Worm (Caenorhabditis elegans) whole organism, early embryonic: ENCODE data around the gene Y43F8C.16.

Source experiments
- B0310.2 ChIP-seq: sonication (generic microtip); optimal IDR thresholded peaks from 2 replicates; lab custom pipeline; 2016; ENCODE audit warnings: mild to moderate bottlenecking, missing genetic modification characterization, missing compliant biosample characterization
- F13C5.2 ChIP-seq: sonication (generic microtip); optimal IDR thresholded peaks from 2 replicates; lab custom pipeline; 2017; ENCODE audit warnings: mild to moderate bottlenecking, missing genetic modification characterization, inconsistent platforms, missing compliant biosample characterization
- aly-1 ChIP-seq: sonication (generic microtip); optimal IDR thresholded peaks from 2 replicates; lab custom pipeline; 2016; ENCODE audit warnings: missing genetic modification characterization, missing compliant biosample characterization
- ama-1 ChIP-seq: fragments of 150-350 bp; optimal IDR thresholded peaks from 2 replicates; lab custom pipeline; 2014
- ceh-13 ChIP-seq: fragments of 200-800 bp; sonication (Bioruptor generic); optimal IDR thresholded peaks from 2 replicates; lab custom pipeline; 2018; ENCODE audit warnings: mild to moderate bottlenecking, missing genetic modification characterization, missing compliant biosample characterization
- ceh-36 ChIP-seq: sonication (generic microtip); optimal IDR thresholded peaks from 2 replicates; lab custom pipeline; 2016; ENCODE audit warnings: missing genetic modification characterization, inconsistent platforms, missing compliant biosample characterization
- ets-7 ChIP-seq: sonication (generic microtip); optimal IDR thresholded peaks from 2 replicates; lab custom pipeline; 2016; ENCODE audit warnings: missing genotype, missing genetic modification characterization, missing compliant biosample characterization
- flt-1 ChIP-seq: fragments of 200-800 bp; sonication (Bioruptor generic); IDR thresholded peaks from 2 replicates; pipeline ENCODE4 v1.3.6; 2022; ENCODE audit warnings: missing genetic modification characterization, missing compliant biosample characterization
- hmbx-1 ChIP-seq: sonication (generic microtip); optimal IDR thresholded peaks from 2 replicates; lab custom pipeline; 2016; ENCODE audit warnings: mild to moderate bottlenecking, missing genetic modification characterization, missing compliant biosample characterization
- hmg-4 ChIP-seq: fragments of 200-800 bp; sonication (Bioruptor generic); optimal IDR thresholded peaks from 2 replicates; lab custom pipeline; 2018; ENCODE audit warnings: mild to moderate bottlenecking, missing genetic modification characterization, missing compliant biosample characterization
- hnd-1 ChIP-seq: sonication (generic microtip); optimal IDR thresholded peaks from 2 replicates; lab custom pipeline; 2016; ENCODE audit warnings: missing genetic modification characterization, missing compliant biosample characterization
- pes-1 ChIP-seq: fragments of 200-800 bp; sonication (Bioruptor generic); IDR thresholded peaks from 2 replicates; pipeline ENCODE4 v1.3.6; 2022; ENCODE audit warnings: missing genetic modification reagents, missing genetic modification characterization, missing compliant biosample characterization
- scrt-1 ChIP-seq: fragments of 200-800 bp; sonication (Bioruptor generic); IDR thresholded peaks from 2 replicates; pipeline ENCODE4 v1.3.6; 2022; ENCODE audit warnings: missing genetic modification characterization, missing compliant biosample characterization
- sea-1 ChIP-seq: fragments of 200-800 bp; sonication (Bioruptor generic); conservative IDR thresholded peaks from 2 replicates; pipeline ENCODE4 v1.3.6; 2022; ENCODE audit warnings: missing genetic modification characterization, missing compliant biosample characterization
- tbx-11 ChIP-seq: fragments of 200-800 bp; sonication (Bioruptor generic); IDR thresholded peaks from 2 replicates; pipeline ENCODE4 v1.3.6; 2022; ENCODE audit warnings: missing genetic modification characterization, missing compliant biosample characterization
- tbx-37 ChIP-seq: fragments of 200-800 bp; sonication (Bioruptor generic); conservative IDR thresholded peaks from 2 replicates; pipeline ENCODE4 v1.3.6; 2022; ENCODE audit warnings: missing genetic modification reagents, missing genetic modification characterization, missing compliant biosample characterization
- tra-4 ChIP-seq: sonication (generic microtip); optimal IDR thresholded peaks from 2 replicates; lab custom pipeline; 2017; ENCODE audit warnings: missing genetic modification characterization, missing compliant biosample characterization

The Y43F8C.16 gene

DNA sequence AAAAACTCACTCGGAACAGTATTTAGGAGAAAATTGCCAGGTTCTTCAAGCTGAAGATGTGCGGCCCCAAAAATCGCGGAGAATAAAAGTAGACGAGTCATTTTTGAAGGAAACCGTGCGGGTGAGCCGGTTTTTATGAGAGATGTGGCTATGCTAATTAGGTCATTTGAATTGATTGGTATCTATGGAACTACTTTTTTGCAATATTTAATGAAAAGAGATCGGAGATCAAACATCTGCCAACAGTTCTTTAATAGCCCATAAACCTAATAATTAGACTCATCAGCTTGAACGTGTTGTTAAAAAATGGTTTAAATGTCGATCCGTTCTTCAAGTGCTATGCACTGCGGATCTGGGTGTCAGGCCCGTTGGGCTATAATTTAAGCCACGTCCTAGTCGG, at the start of gene Y43F8C.16:
Gene Y43F8C.16, minus strand, starts transcription at position 101 of the 400 bp plus-strand sequence.
- TF ChIP-seq tbx-37 (GFP tag; lab: Robert Waterston, UW) (no peak), hnd-1 (tag; lab: Kevin White, UChicago) (no peak), hmg-4 (GFP tag; lab: Kevin White, UChicago) (no peak), tra-4 (tag; lab: Kevin White, UChicago) (no peak), ets-7 (tag; lab: Kevin White, UChicago) (no peak), sea-1 (GFP tag; lab: Robert Waterston, UW) (no peak), scrt-1 (GFP tag; lab: Robert Waterston, UW) (no peak), flt-1 (GFP tag; lab: Robert Waterston, UW) (no peak), ama-1 (lab: Kevin White, UChicago) (no peak), ceh-36 (no peak), tbx-11 (GFP tag; lab: Robert Waterston, UW) (no peak), aly-1 (tag; lab: Kevin White, UChicago) (no peak), pes-1 (no peak)

DNA sequence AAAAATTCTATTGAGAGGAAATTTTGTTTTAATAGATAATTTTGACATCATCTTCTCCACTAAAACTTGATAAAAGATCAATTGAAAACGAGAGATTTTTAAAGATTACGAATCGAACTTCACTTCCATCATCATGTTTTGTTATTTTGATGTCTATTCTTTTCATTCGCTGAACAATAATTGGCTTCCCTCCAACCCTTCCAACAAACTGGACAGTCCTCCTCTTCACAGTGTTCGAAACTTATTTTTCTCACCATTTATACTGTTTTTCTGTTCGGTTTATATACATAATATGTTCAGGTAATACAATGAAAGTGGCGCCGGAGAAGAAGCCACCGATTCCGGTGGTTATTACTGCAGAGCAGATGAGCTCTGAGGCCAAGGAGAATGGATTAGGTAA, 45.4 kb upstream of the Y43F8C.16 start, which contains the start of gene M162.5:
Gene M162.5, plus strand, starts transcription at position 301 of the 400 bp plus-strand sequence.
- TF ChIP-seq ets-7 (tag; lab: Kevin White, UChicago) (no peak), hmbx-1 (tag; lab: Kevin White, UChicago) (no peak), scrt-1 (GFP tag; lab: Robert Waterston, UW) (no peak)

DNA sequence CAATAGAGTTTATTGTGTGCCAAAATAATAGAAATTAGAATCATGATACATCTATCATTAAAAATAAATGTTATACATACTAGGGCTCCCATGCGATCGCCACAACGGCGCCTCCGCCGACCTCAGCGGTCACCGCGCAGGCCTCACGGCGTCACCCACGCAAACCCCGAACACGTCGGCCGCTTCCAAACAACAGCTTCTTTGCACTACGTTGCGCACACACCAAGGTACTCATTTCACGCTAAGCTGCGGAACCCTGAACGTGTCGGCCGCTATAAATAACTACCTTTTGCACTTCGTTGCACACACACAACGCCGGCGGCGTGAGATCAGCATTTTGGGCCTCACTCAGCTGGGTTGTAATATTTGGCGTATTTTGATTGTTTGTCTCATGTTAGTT, 44.0 kb upstream of the Y43F8C.16 start:
- TF ChIP-seq flt-1 (GFP tag; lab: Robert Waterston, UW) (no peak), ama-1 (lab: Kevin White, UChicago) (no peak), ceh-13 (GFP tag; lab: Kevin White, UChicago) (no peak), hmg-4 (GFP tag; lab: Kevin White, UChicago) (no peak), pes-1 (no peak), B0310.2 (tag; lab: Kevin White, UChicago) (no peak), tra-4 (tag; lab: Kevin White, UChicago) (no peak), tbx-11 (GFP tag; lab: Robert Waterston, UW) (no peak), ceh-36 (no peak), sea-1 (GFP tag; lab: Robert Waterston, UW) (no peak), scrt-1 (GFP tag; lab: Robert Waterston, UW) (no peak), hmbx-1 (tag; lab: Kevin White, UChicago) (no peak), tbx-37 (GFP tag; lab: Robert Waterston, UW) (no peak), hnd-1 (tag; lab: Kevin White, UChicago) (no peak), aly-1 (tag; lab: Kevin White, UChicago) (no peak), ets-7 (tag; lab: Kevin White, UChicago) (no peak), F13C5.2 (tag; lab: Kevin White, UChicago) (no peak)

DNA sequence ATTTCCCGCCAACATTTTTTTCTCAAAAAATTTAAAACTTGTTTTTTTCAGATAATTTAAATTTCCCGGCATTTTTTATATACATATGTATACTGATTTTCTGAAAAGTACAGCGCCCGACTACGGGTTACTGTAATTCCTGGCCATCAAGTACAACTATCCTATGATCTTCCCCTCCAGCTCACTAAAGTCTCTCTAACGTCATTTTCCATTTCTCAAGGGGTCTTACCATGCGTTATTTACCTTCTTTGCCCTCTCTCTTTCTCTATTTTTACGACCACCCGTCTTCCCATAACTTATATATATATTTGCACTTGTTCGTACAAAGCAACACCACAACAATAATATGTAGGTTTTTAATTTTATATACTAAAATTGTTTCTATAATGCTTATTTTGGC, 40.9 kb upstream of the Y43F8C.16 start, which contains the start of gene W04E12.9:
Gene W04E12.9, plus strand, starts transcription at position 301 of the 400 bp plus-strand sequence.
- TF ChIP-seq scrt-1 (GFP tag; lab: Robert Waterston, UW) (no peak), tbx-11 (GFP tag; lab: Robert Waterston, UW) (no peak), B0310.2 (tag; lab: Kevin White, UChicago) (no peak), flt-1 (GFP tag; lab: Robert Waterston, UW) (no peak), F13C5.2 (tag; lab: Kevin White, UChicago) (no peak), hnd-1 (tag; lab: Kevin White, UChicago) (no peak), aly-1 (tag; lab: Kevin White, UChicago) (no peak), tbx-37 (GFP tag; lab: Robert Waterston, UW) (no peak), ama-1 (lab: Kevin White, UChicago) (no peak), sea-1 (GFP tag; lab: Robert Waterston, UW) (no peak), pes-1 (no peak), ceh-36 (no peak), tra-4 (tag; lab: Kevin White, UChicago) (no peak), ets-7 (tag; lab: Kevin White, UChicago) (no peak)

DNA sequence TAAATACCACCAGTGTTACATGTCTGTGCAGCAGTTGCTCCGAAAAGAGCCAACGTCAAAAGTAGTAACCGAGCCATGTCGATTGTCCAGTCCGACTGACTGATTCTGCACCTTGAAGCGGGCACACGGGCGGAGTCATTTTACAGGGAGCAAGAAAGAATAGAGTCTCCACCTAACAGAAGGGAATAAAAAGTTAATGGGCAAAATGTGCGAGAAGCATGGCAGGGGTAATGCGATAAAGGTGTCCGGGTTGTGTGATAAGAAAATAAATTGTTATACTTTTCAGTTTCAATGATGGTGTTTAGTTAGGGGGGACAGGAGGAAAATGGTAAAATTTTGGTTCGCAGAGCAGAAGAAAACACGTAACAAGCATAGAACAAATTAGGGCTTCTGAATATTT, 39.9 kb upstream of the Y43F8C.16 start, which contains the start of gene clec-50:
Gene clec-50, minus strand, starts transcription at position 109 of the 400 bp plus-strand sequence.
- TF ChIP-seq pes-1, result no peak
- TF ChIP-seq ceh-36, result no peak
- TF ChIP-seq ama-1 (lab: Kevin White, UChicago), result no peak
- no peak for TF ChIP-seq ceh-13 (GFP tag; lab: Kevin White, UChicago)
- no peak for TF ChIP-seq tra-4 (tag; lab: Kevin White, UChicago)
- TF ChIP-seq hnd-1 (tag; lab: Kevin White, UChicago), result no peak
- no peak for TF ChIP-seq B0310.2 (tag; lab: Kevin White, UChicago)
- no peak for TF ChIP-seq sea-1 (GFP tag; lab: Robert Waterston, UW)
- TF ChIP-seq aly-1 (tag; lab: Kevin White, UChicago), result no peak
- no peak for TF ChIP-seq F13C5.2 (tag; lab: Kevin White, UChicago)
- TF ChIP-seq hmbx-1 (tag; lab: Kevin White, UChicago), result no peak
- no peak for TF ChIP-seq flt-1 (GFP tag; lab: Robert Waterston, UW)
- no peak for TF ChIP-seq scrt-1 (GFP tag; lab: Robert Waterston, UW)
- TF ChIP-seq ets-7 (tag; lab: Kevin White, UChicago), result no peak
- TF ChIP-seq tbx-11 (GFP tag; lab: Robert Waterston, UW), result no peak
- no peak for TF ChIP-seq tbx-37 (GFP tag; lab: Robert Waterston, UW)
- no peak for TF ChIP-seq hmg-4 (GFP tag; lab: Kevin White, UChicago)

DNA sequence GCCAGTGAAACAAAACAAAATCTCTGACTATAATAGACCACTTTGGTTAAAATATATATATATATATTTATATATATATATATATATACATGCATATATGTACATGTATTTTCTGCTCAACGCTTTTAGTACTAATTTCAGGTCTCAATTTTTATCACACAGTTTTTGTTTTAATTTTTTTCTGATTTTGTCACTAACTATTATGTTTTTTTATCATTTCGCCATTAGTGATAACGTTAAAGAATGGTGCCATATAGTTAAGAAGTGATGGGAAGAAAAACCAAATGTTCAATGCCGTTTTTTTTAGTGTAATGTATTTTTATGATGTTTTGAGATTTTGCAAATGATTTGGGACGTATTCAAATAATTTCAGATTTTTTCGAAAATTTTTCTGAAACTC, 39.0 kb upstream of the Y43F8C.16 start:
- TF ChIP-seq sea-1 (GFP tag; lab: Robert Waterston, UW) (no peak), hnd-1 (tag; lab: Kevin White, UChicago) (no peak), aly-1 (tag; lab: Kevin White, UChicago) (no peak), tbx-37 (GFP tag; lab: Robert Waterston, UW) (no peak), ets-7 (tag; lab: Kevin White, UChicago) (no peak), ceh-13 (GFP tag; lab: Kevin White, UChicago) (no peak), ceh-36 (no peak), hmbx-1 (tag; lab: Kevin White, UChicago) (no peak), tra-4 (tag; lab: Kevin White, UChicago) (no peak), F13C5.2 (tag; lab: Kevin White, UChicago) (no peak), hmg-4 (GFP tag; lab: Kevin White, UChicago) (no peak), ama-1 (lab: Kevin White, UChicago) (no peak), scrt-1 (GFP tag; lab: Robert Waterston, UW) (no peak)
